Worm (Caenorhabditis elegans) whole organism, early embryonic: ENCODE data around the gene pxl-1.

Experiments
- B0310.2 ChIP-seq: sonication (generic microtip); optimal IDR thresholded peaks from 2 replicates; lab custom pipeline; 2016; ENCODE audit warnings: mild to moderate bottlenecking, missing genetic modification characterization, missing compliant biosample characterization
- ama-1 ChIP-seq: fragments of 150-350 bp; optimal IDR thresholded peaks from 2 replicates; lab custom pipeline; 2014
- ceh-36 ChIP-seq: sonication (generic microtip); optimal IDR thresholded peaks from 2 replicates; lab custom pipeline; 2016; ENCODE audit warnings: missing genetic modification characterization, inconsistent platforms, missing compliant biosample characterization
- ets-7 ChIP-seq: sonication (generic microtip); optimal IDR thresholded peaks from 2 replicates; lab custom pipeline; 2016; ENCODE audit warnings: missing genotype, missing genetic modification characterization, missing compliant biosample characterization
- flt-1 ChIP-seq: fragments of 200-800 bp; sonication (Bioruptor generic); IDR thresholded peaks from 2 replicates; pipeline ENCODE4 v1.3.6; 2022; ENCODE audit warnings: missing genetic modification characterization, missing compliant biosample characterization
- hmg-4 ChIP-seq: fragments of 200-800 bp; sonication (Bioruptor generic); optimal IDR thresholded peaks from 2 replicates; lab custom pipeline; 2018; ENCODE audit warnings: mild to moderate bottlenecking, missing genetic modification characterization, missing compliant biosample characterization
- hnd-1 ChIP-seq: sonication (generic microtip); optimal IDR thresholded peaks from 2 replicates; lab custom pipeline; 2016; ENCODE audit warnings: missing genetic modification characterization, missing compliant biosample characterization
- pes-1 ChIP-seq: fragments of 200-800 bp; sonication (Bioruptor generic); IDR thresholded peaks from 2 replicates; pipeline ENCODE4 v1.3.6; 2022; ENCODE audit warnings: missing genetic modification reagents, missing genetic modification characterization, missing compliant biosample characterization
- tra-4 ChIP-seq: sonication (generic microtip); optimal IDR thresholded peaks from 2 replicates; lab custom pipeline; 2017; ENCODE audit warnings: missing genetic modification characterization, missing compliant biosample characterization

- no peak for TF ChIP-seq ets-7 (tag; lab: Kevin White, UChicago)
- TF ChIP-seq ama-1 (lab: Kevin White, UChicago): no peak
- no peak for TF ChIP-seq pes-1
- no peak for TF ChIP-seq ceh-36
- no peak for TF ChIP-seq flt-1 (GFP tag; lab: Robert Waterston, UW)
- no peak for TF ChIP-seq hmg-4 (GFP tag; lab: Kevin White, UChicago)
- no peak for TF ChIP-seq B0310.2 (tag; lab: Kevin White, UChicago)
- no peak for TF ChIP-seq hnd-1 (tag; lab: Kevin White, UChicago)
- no peak for TF ChIP-seq tra-4 (tag; lab: Kevin White, UChicago)
Observed at ce11 chrIII:5938790-5939452, 43.1 kb upstream of the pxl-1 start.
